Fruit fly (Drosophila melanogaster) ovary, adult (tissue): ENCODE data around the gene cup.

Source experiments
- CG17801 ChIP-seq: fragments of 200-800 bp; optimal IDR thresholded peaks from 2 replicates; lab custom pipeline; 2019; ENCODE audit warnings: missing biosample characterization, mild to moderate bottlenecking, missing genetic modification characterization, moderate library complexity; ENCODE audit not compliant: partially characterized antibody

The cup gene

DNA sequence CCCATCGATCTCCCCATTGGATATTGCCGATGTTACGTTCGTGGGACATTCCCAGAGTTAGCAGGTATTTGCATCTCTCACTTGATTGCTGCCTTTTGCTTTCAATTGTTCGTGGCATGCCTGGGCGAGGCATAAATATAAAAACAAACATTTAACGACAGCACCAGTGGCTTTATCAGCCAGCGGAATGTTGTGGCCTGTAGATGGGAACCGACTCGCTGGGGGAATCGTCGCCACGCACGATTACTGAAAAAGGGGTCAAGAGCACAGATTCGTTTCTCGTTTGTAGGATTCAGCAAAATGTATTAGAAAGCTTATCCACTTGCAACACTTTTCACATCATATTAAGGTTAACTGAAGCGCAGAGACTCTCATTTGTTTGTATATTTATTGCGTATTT lies 7.9 kb downstream of the cup start:
- no peak for TF ChIP-seq CG17801 (GFP tag; lab: Kevin White, UChicago)

- peak; percentile 76 for TF ChIP-seq CG17801 (GFP tag; lab: Kevin White, UChicago)
These were observed 9.9 kb downstream of the cup start, which contains the start of gene Spn27A for dm6 chr2L:6673211-6674012. Spn27A (minus strand) TSS chr2L:6673347.

DNA sequence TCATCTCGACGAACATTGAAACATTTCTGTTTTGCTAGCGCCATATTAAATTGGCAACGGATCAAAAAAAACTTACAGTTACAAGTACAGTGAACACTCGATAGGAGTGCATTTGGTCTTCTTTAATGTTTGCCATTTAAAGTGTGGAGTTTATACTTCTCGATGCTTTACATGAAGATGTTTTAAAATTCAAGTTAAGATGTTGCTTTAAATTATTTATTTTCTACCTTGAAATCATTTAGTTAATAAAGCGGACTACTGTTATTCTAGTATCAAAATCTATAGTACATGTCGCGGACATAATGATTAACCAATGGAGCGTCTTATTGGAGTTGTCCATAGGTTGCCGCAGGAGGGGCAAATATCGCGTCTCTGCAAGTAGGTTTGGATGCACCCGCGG lies 13.1 kb downstream of the cup start, which contains the start of gene cort:
Gene cort, minus strand, starts transcription at position 101 of the 400 bp plus-strand sequence.
- peak; percentile 3 for TF ChIP-seq CG17801 (GFP tag; lab: Kevin White, UChicago)

dm6 chr2L:6677453-6677852 lies 14.0 kb downstream of the cup start, which contains the start of gene Nse1:
Nse1 (minus strand) TSS chr2L:6677625.
- no peak for TF ChIP-seq CG17801 (GFP tag; lab: Kevin White, UChicago)

DNA sequence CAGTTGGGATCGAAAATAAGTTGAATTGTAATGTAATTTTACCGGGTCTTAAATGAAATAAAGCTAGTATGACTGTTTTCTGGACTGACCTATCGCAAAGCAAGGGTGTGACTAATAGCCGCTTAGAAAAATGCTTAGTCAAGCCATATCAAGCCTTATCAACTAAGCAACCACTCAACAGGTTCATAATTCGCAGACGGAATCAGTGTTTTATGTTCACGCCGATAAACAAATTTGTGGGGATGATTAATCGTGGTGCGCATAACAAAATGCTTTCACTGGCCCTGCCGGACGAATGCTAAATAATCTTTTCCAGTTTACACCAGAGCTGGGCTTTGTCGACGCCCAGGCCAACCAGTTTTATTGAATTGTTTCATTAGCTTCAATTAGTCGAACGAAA lies 19.4 kb downstream of the cup start:
- no peak for TF ChIP-seq CG17801 (GFP tag; lab: Kevin White, UChicago)

DNA sequence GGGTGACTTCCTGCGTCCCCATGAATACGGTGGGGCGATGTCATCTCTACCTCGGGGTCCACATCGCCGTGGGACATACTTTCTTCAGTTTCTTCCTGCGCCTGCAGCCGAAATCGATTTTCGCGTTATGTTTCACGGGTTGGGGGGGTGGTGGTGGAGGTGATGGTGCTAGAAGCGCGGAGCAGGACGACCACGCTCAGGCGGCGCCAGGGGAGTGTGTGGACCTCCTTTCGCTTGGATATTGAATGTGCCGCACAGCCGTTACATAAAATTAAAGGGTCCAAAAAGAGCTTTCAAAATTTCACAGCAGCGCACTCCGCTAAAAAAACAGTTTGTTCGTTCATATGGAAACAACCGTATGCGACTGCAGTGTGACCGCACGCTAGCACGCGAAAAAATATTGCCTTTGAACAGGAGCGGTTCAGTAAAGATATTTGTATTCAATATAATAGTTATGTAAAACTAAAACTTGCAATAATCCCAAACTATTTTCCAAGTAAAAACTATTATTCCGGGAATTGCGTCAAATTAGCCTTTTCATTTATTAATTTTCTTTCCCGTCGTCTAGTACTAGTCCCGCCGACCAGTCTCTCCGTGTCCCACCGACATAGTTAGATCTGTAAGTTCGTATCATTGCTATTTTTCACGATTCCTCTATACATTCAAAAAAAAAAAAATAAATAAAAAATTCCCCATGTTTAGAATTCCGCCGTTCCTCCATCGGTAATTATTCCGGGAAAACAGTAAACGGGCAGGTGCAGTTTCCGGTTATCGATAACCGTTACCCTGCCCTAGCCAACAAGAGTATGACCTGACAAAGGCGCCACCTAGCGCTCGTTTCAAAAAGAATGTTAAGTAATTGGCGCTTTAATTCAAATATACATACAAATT lies 20.8 kb downstream of the cup start, which contains the start of gene Nhe3:
Gene Nhe3, minus strand, starts transcription at position 373 of the 891 bp plus-strand sequence.
- peak; percentile 70 for TF ChIP-seq CG17801 (GFP tag; lab: Kevin White, UChicago)

dm6 chr2L:6686612-6687011 lies 23.1 kb downstream of the cup start, which contains the start of gene CG11327:
CG11327 (minus strand) TSS chr2L:6686712.
- no peak for TF ChIP-seq CG17801 (GFP tag; lab: Kevin White, UChicago)

- TF ChIP-seq CG17801 (GFP tag; lab: Kevin White, UChicago) = no peak
These were observed 28.6 kb downstream of the cup start for dm6 chr2L:6692048-6692447.

DNA sequence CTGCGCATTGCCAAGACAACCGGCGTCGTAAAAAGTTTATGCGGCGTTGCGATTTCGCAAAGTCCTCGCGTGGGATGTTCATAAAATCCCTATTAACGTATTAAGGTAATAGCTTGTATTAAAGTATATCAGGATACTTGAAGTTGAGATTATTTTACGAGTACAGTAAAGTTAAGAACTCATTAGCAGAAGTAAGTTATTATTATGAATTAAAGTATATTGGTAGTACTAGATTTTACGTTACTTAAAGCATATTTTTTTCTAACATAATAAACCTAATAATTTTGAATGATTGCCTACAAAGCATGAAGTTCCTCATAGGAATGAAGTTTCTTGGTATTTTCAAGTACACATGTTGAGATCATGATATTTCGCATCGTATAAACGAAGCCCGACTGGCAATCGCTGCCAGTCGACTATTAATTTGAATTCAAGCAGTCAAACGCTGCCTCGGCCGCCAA lies 30.4 kb downstream of the cup start:
- TF ChIP-seq CG17801 (GFP tag; lab: Kevin White, UChicago) = no peak

dm6 chr2L:6696229-6696628 lies 32.8 kb downstream of the cup start:
- no peak for TF ChIP-seq CG17801 (GFP tag; lab: Kevin White, UChicago)

dm6 chr2L:6698387-6698786 lies 34.9 kb downstream of the cup start:
- no peak for TF ChIP-seq CG17801 (GFP tag; lab: Kevin White, UChicago)

DNA sequence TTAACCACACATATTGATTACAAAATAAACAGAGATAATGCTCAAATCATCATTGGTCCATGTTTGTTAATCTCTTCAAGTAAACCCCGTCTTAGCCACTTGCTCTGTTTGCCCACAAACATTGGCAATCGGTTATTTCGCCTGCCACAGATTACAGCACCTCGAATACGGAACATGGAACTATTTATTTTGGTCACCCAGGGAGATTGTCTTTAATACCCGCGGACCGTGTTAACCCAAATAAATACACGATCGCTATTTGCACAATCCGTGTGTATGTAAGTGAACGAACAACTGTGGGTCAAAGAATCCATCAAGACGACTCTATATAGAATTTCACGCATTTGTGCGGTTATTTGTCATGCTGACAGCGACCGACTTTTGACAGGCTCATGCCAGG lies 37.3 kb downstream of the cup start:
- TF ChIP-seq CG17801 (GFP tag; lab: Kevin White, UChicago) = no peak

dm6 chr2L:6701409-6702199 lies 38.1 kb downstream of the cup start:
- no peak for TF ChIP-seq CG17801 (GFP tag; lab: Kevin White, UChicago)

DNA sequence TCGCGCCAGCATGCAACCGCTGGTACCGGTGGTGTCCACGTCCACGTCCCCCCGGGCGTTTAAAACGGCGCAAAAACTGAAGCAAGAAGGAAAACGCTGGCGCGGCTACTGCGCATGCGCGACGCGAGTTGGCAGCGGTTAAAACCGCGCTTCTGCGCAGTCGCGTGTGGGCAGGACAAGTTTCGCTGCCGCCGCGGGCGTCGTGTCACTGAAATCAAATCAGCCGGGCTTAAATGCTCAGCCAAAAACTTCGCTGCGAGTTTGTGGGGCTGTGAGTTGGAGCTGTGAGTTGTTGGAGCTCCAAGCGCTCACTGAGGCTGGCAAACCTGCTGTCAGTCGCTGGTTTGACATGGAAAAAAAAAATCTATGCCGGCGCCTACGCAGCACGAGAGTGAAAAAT lies 41.6 kb downstream of the cup start:
- no peak for TF ChIP-seq CG17801 (GFP tag; lab: Kevin White, UChicago)
